Worm (Caenorhabditis elegans): ENCODE results near the gene F08G2.5.
"Not testable (repeated sequence)": the region's sequence is repeated elsewhere in the genome, so short reads cannot be mapped to it uniquely, and the experiment has no call there.

- TF ChIP-seq ekl-4 (GFP tag; IDR thresholded peaks at IDR 0.05); nhr-27 (tag; optimal IDR thresholded peaks at IDR 0.05); zim-3 (tag; optimal IDR thresholded peaks at IDR 0.05); snpc-4 (GFP tag; optimal IDR thresholded peaks at IDR 0.05); snpc-4 (tag; optimal IDR thresholded peaks at IDR 0.05); hmg-20 (GFP tag; IDR thresholded peaks at IDR 0.05); snpc-1.3 (tag; optimal IDR thresholded peaks at IDR 0.05; ENCODE audit: insufficient read depth); F57A8.1 (GFP tag; optimal IDR thresholded peaks at IDR 0.05); F37B4.10 (GFP tag; IDR thresholded peaks at IDR 0.05); ztf-6 (GFP tag; IDR thresholded peaks at IDR 0.05); nhr-179 (tag; optimal IDR thresholded peaks at IDR 0.05); B0261.1 (tag; optimal IDR thresholded peaks at IDR 0.05); ztf-3 (GFP tag; optimal IDR thresholded peaks at IDR 0.05); Y53G8AR.9 (GFP tag; conservative IDR thresholded peaks at IDR 0.05): not testable (repeated sequence)
These were observed 16.0 kb downstream of the F08G2.5 start for ce11 chrII:13817474-13817873.
